Fruit fly (Drosophila melanogaster): ENCODE results near the gene Skp2.

Gene Skp2

dm6 chr3R:4340174-4340573 lies 2.7 kb upstream of the Skp2 start:
- TF ChIP-seq Camta (GFP tag; optimal IDR thresholded peaks at IDR 0.05): no peak
- TF ChIP-seq NK7.1 (GFP tag; optimal IDR thresholded peaks at IDR 0.05): no peak
- no peak for TF ChIP-seq CG1602 (GFP tag; optimal IDR thresholded peaks at IDR 0.05)
- peak; percentile 80 for TF ChIP-seq D (optimal IDR thresholded peaks at IDR 0.05)
- no peak for TF ChIP-seq D (GFP tag; optimal IDR thresholded peaks at IDR 0.05)
- peak; percentile 81 for TF ChIP-seq zen (tag; optimal IDR thresholded peaks at IDR 0.05)
- TF ChIP-seq Hr3 (GFP tag; optimal IDR thresholded peaks at IDR 0.05): no peak
- TF ChIP-seq CG7357 (GFP tag; IDR thresholded peaks at IDR 0.05): no peak

DNA sequence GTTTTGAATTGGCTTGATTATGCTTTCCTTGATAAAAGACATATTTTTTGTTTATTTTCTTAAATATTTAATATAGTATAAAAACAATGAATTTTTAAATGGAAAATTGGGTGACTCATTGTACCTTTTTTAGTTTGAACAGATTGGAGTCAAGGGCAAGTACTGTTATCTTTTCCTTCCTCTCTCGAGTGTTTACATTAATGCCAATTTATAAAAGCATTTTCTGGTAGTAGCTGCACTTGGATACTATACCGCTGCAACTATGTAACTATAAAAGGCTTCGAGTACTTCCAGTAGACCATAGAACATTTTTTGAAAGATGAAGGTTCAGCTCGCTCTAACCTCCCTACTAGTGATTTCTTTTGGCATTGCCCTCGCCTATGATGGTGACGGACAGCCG lies 2.7 kb downstream of the Skp2 start, which contains the start of gene CG14645:
CG14645 (plus strand) TSS at position 301 of the 400 bp plus-strand sequence.
- no peak for TF ChIP-seq danr (GFP tag; IDR thresholded peaks at IDR 0.05)
- no peak for TF ChIP-seq HmgZ (tag; optimal IDR thresholded peaks at IDR 0.05)
- no peak for TF ChIP-seq bowl (GFP tag; IDR thresholded peaks at IDR 0.05)
- no peak for TF ChIP-seq gsb (GFP tag; IDR thresholded peaks at IDR 0.05)
- TF ChIP-seq tin (GFP tag; optimal IDR thresholded peaks at IDR 0.05): no peak
- TF ChIP-seq Meics (GFP tag; optimal IDR thresholded peaks at IDR 0.05): no peak
- TF ChIP-seq lab (GFP tag; optimal IDR thresholded peaks at IDR 0.05): no peak
- no peak for TF ChIP-seq Hr3 (GFP tag; optimal IDR thresholded peaks at IDR 0.05)
- TF ChIP-seq tio (GFP tag; optimal IDR thresholded peaks at IDR 0.05): no peak
- TF ChIP-seq Mrtf (GFP tag; IDR thresholded peaks at IDR 0.05): no peak
- TF ChIP-seq CG11456 (GFP tag; IDR thresholded peaks at IDR 0.05): no peak
- TF ChIP-seq ind (GFP tag; optimal IDR thresholded peaks at IDR 0.05): no peak
- no peak for TF ChIP-seq CG7786 (GFP tag; optimal IDR thresholded peaks at IDR 0.05)
- no peak for TF ChIP-seq tup (GFP tag; optimal IDR thresholded peaks at IDR 0.05)
- TF ChIP-seq sr (GFP tag; IDR thresholded peaks at IDR 0.05): no peak

DNA sequence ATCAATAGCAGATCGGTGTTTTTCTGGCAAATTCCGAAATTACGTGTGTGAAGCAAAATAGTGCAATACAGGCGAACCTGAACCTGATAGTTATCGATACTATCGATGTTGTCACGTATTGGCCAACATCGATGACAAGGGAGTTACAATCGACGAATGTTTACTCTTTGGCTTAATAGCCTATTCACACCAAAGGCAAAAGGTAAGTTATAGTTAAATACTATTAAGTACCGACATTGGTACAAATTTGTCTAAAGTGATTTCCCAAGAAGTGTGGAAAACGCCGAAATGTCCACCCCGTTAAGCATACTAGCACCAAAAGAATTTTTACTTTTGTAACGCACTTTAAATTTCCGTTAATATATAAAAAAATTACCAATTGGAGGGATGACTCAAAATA lies 3.5 kb downstream of the Skp2 start, which contains the start of gene CG9776:
CG9776 (minus strand) TSS at position 108 of the 400 bp plus-strand sequence.
- TF ChIP-seq Hand (GFP tag; optimal IDR thresholded peaks at IDR 0.05) (no peak), sens-2 (GFP tag; IDR thresholded peaks at IDR 0.05) (no peak), Hr39 (optimal IDR thresholded peaks at IDR 0.05) (no peak), MTF-1 (GFP tag; optimal IDR thresholded peaks at IDR 0.05; ENCODE audit: borderline replicate concordance) (no peak), CG31365 (tag; optimal IDR thresholded peaks at IDR 0.05) (no peak), CG15269 (tag; optimal IDR thresholded peaks at IDR 0.05) (no peak), CG13296 (GFP tag; optimal IDR thresholded peaks at IDR 0.05) (no peak), slbo (GFP tag; IDR thresholded peaks at IDR 0.05) (peak; percentile 78), tup (GFP tag; optimal IDR thresholded peaks at IDR 0.05) (peak; percentile 19), dimm (GFP tag; IDR thresholded peaks at IDR 0.05) (no peak), Ets65A (GFP tag) (peak; percentile 94), CG3838 (GFP tag; optimal IDR thresholded peaks at IDR 0.05) (peak; percentile 21), trem (tag; optimal IDR thresholded peaks at IDR 0.05) (peak; percentile 71), ewg (GFP tag; optimal IDR thresholded peaks at IDR 0.05) (no peak), pnt (GFP tag; optimal IDR thresholded peaks at IDR 0.05) (peak; percentile 65), D19A (tag; optimal IDR thresholded peaks at IDR 0.05) (peak; percentile 85), CG30020 (tag; optimal IDR thresholded peaks at IDR 0.05) (peak; percentile 98), CG4282 (GFP tag; optimal IDR thresholded peaks at IDR 0.05) (peak; percentile 54), fu2 (GFP tag; optimal IDR thresholded peaks at IDR 0.05) (peak; percentile 52), CG12942 (GFP tag; optimal IDR thresholded peaks at IDR 0.05) (peak; percentile 56), CG3163 (GFP tag; optimal IDR thresholded peaks at IDR 0.05) (peak; percentile 60), CG12219 (GFP tag; optimal IDR thresholded peaks at IDR 0.05) (no peak), E2f2 (GFP tag; IDR thresholded peaks at IDR 0.05) (peak; percentile 45), org-1 (GFP tag; optimal IDR thresholded peaks at IDR 0.05) (no peak), sqz (GFP tag; optimal IDR thresholded peaks at IDR 0.05) (no peak), CG11504 (tag; optimal IDR thresholded peaks at IDR 0.05) (no peak), CTCF (GFP tag; optimal IDR thresholded peaks at IDR 0.05) (no peak), CG3407 (GFP tag; optimal IDR thresholded peaks at IDR 0.05) (no peak), CG1647 (GFP tag; optimal IDR thresholded peaks at IDR 0.05) (peak; percentile 23), CG14667 (GFP tag; IDR thresholded peaks at IDR 0.05) (no peak), Xrp1 (GFP tag; IDR thresholded peaks at IDR 0.05) (peak; percentile 70)
